Worm (Caenorhabditis elegans): ENCODE measurements around the gene F21A3.2.

Gene F21A3.2

DNA sequence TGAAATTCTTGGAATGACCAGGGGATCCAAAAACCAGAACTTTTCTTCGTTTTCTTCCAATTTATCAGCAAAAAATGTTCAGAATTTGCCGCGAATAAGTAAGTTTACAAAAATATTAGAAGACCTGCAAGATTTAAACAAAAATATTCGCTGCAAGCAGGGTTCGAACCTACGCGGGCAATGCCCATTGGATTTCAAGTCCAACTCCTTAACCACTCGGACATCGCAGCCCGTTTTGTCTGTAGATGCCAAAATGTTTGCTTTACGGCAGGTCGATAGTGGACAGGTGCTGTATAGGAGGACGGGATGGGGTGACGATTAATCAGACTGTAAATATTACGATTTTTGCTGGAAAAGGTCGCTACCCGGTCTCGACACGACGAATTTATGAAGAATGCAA, 14.0 kb upstream of the F21A3.2 start (continued):
- no peak for TF ChIP-seq egl-27 (tag; optimal IDR thresholded peaks at IDR 0.05)
- no peak for TF ChIP-seq dpl-1 (GFP tag; optimal IDR thresholded peaks at IDR 0.05)
- TF ChIP-seq attf-4 (tag; optimal IDR thresholded peaks at IDR 0.05): no peak
- TF ChIP-seq duxl-1 (tag; optimal IDR thresholded peaks at IDR 0.05; ENCODE audit: poor library complexity): peak; percentile 43
- no peak for TF ChIP-seq hlh-30 (tag; optimal IDR thresholded peaks at IDR 0.05; ENCODE audit: insufficient read depth)
- no peak for TF ChIP-seq nhr-237 (tag; optimal IDR thresholded peaks at IDR 0.05)
- no peak for TF ChIP-seq fos-1 (tag; optimal IDR thresholded peaks at IDR 0.05)
- TF ChIP-seq tra-1 (GFP tag; IDR thresholded peaks at IDR 0.05): peak; percentile 56; the same call in 1 of the 2 replicates
- 0 out of 2 replicates have a peak, but pooled peaks have one; percentile 42 for TF ChIP-seq D1046.2 (GFP tag; IDR thresholded peaks at IDR 0.05)
- no peak for TF ChIP-seq ceh-20 (GFP tag; IDR thresholded peaks at IDR 0.05)
- TF ChIP-seq daf-12 (tag; optimal IDR thresholded peaks at IDR 0.05): no peak
- no peak for TF ChIP-seq ztf-11 (tag; optimal IDR thresholded peaks at IDR 0.05)
- 0 out of 2 replicates have a peak, but pooled peaks have one; percentile 49 for TF ChIP-seq Y105C5A.15 (GFP tag; IDR thresholded peaks at IDR 0.05)
- TF ChIP-seq fkh-10 (GFP tag; optimal IDR thresholded peaks at IDR 0.05): no peak
- TF ChIP-seq dmd-8 (GFP tag; IDR thresholded peaks at IDR 0.05): peak; percentile 76; the same call in 1 of the 2 replicates
- peak; percentile 23 for TF ChIP-seq lir-3 (tag; optimal IDR thresholded peaks at IDR 0.05)
- TF ChIP-seq nhr-111 (GFP tag; optimal IDR thresholded peaks at IDR 0.05): peak; percentile 28
- TF ChIP-seq mdl-1 (tag; optimal IDR thresholded peaks at IDR 0.05): no peak
- no peak; the same call in 1 of the 2 replicates for TF ChIP-seq mdt-29 (GFP tag; IDR thresholded peaks at IDR 0.05)
- peak; percentile 66 for TF ChIP-seq lin-38 (GFP tag; IDR thresholded peaks at IDR 0.05)
- TF ChIP-seq saeg-2 (GFP tag; IDR thresholded peaks at IDR 0.05): peak; percentile 20; the same call in 1 of the 2 replicates
- no peak for TF ChIP-seq skn-1 (tag; optimal IDR thresholded peaks at IDR 0.05)
- peak; percentile 53 for TF ChIP-seq gei-8 (GFP tag; optimal IDR thresholded peaks at IDR 0.05)

ce11 chrV:15544898-15545297, 11.1 kb upstream of the F21A3.2 start, which contains the start of gene glb-14:
glb-14 (minus strand) TSS chrV:15544994.
- TF ChIP-seq ztf-7 (tag; optimal IDR thresholded peaks at IDR 0.05) (no peak), F10B5.3 (tag; optimal IDR thresholded peaks at IDR 0.05) (no peak), snpc-4 (tag; optimal IDR thresholded peaks at IDR 0.05) (no peak), daf-8 (GFP tag; IDR thresholded peaks at IDR 0.05) (no peak), arid-1 (GFP tag; conservative IDR thresholded peaks at IDR 0.05) (no peak), cey-2 (tag; optimal IDR thresholded peaks at IDR 0.05; ENCODE audit: borderline replicate concordance, insufficient read depth) (no peak), set-16 (GFP tag; IDR thresholded peaks at IDR 0.05) (no peak), lin-39 (tag; optimal IDR thresholded peaks at IDR 0.05) (no peak), spr-3 (GFP tag; optimal IDR thresholded peaks at IDR 0.05) (no peak), mxl-2 (GFP tag; conservative IDR thresholded peaks at IDR 0.05) (no peak), lin-29 (GFP tag; IDR thresholded peaks at IDR 0.05) (no peak), lir-3 (tag; optimal IDR thresholded peaks at IDR 0.05) (no peak)

ce11 chrV:15543252-15543651, 9.5 kb upstream of the F21A3.2 start:
- TF ChIP-seq pqm-1 (tag; optimal IDR thresholded peaks at IDR 0.05) (no peak), nhr-237 (tag; optimal IDR thresholded peaks at IDR 0.05) (no peak), set-16 (GFP tag; IDR thresholded peaks at IDR 0.05) (peak; percentile 59), dmd-8 (GFP tag; IDR thresholded peaks at IDR 0.05) (0 out of 2 replicates have a peak, but pooled peaks have one; percentile 31), hmg-1.1 (GFP tag; IDR thresholded peaks at IDR 0.05) (no peak), egl-43 (GFP tag; IDR thresholded peaks at IDR 0.05) (0 out of 2 replicates have a peak, but pooled peaks have one; percentile 18), sdz-12 (GFP tag; optimal IDR thresholded peaks at IDR 0.05) (no peak), nhr-25 (tag; optimal IDR thresholded peaks at IDR 0.05; ENCODE audit: borderline replicate concordance, insufficient read depth) (no peak), Y5F2A.4 (GFP tag; optimal IDR thresholded peaks at IDR 0.05) (no peak)
